Fruit fly (Drosophila melanogaster) whole organism, wandering third instar larva: ENCODE results near the gene p24-2.

Experiments
- Jra ChIP-seq: sonication (Bioruptor generic); optimal IDR thresholded peaks from 2 replicates; lab custom pipeline; 2016; ENCODE audit warnings: missing biosample characterization, missing genetic modification characterization
- Mio ChIP-seq: sonication (Bioruptor generic); optimal IDR thresholded peaks from 2 replicates; lab custom pipeline; 2016; ENCODE audit warnings: missing biosample characterization, missing genetic modification characterization
- br ChIP-seq: fragments of 200-800 bp; sonication (Bioruptor generic); optimal IDR thresholded peaks from 2 replicates; lab custom pipeline; 2016; ENCODE audit warnings: missing biosample characterization, missing genetic modification characterization
- pan ChIP-seq: fragments of >200 bp; optimal IDR thresholded peaks from 2 replicates; lab custom pipeline; 2017
- sage ChIP-seq: fragments of 200-800 bp; sonication (Bioruptor generic); optimal IDR thresholded peaks from 2 replicates; lab custom pipeline; 2016; ENCODE audit warnings: missing biosample characterization, mild to moderate bottlenecking, missing genetic modification characterization
- usp ChIP-seq: fragments of >200 bp; optimal IDR thresholded peaks from 2 replicates; lab custom pipeline; 2017; ENCODE audit warnings: missing biosample characterization, missing genetic modification characterization

dm6 chr3R:9674196-9674693 lies 18.3 kb downstream of the p24-2 start, which contains the start of gene Dhc1:
- TF ChIP-seq pan (lab: Kevin White, UChicago) (no peak), br (GFP tag; lab: Kevin White, UChicago) (no peak), Jra (GFP tag; lab: Kevin White, UChicago) (no peak), Mio (GFP tag; lab: Kevin White, UChicago) (no peak), sage (no peak), usp (no peak)
